Worm (Caenorhabditis elegans) whole organism, midembryonic: Measurements from ENCODE around the gene ptp-8.

Source experiments
- T22C8.4 ChIP-seq: fragments of 200-800 bp; sonication (Bioruptor generic); IDR thresholded peaks from 2 replicates; pipeline ENCODE4 v1.3.6; 2022; ENCODE audit warnings: missing genetic modification characterization, missing compliant biosample characterization
- cog-1 ChIP-seq: sonication (generic microtip); optimal IDR thresholded peaks from 2 replicates; lab custom pipeline; 2016; ENCODE audit warnings: missing genetic modification characterization, missing compliant biosample characterization
- flt-1 ChIP-seq: fragments of 200-800 bp; sonication (Bioruptor generic); IDR thresholded peaks from 2 replicates; pipeline ENCODE4 v1.3.6; 2022; ENCODE audit warnings: missing genetic modification characterization, missing compliant biosample characterization
- klf-2 ChIP-seq: fragments of 200-800 bp; sonication (Bioruptor generic); conservative IDR thresholded peaks from 2 replicates; pipeline ENCODE4 v1.3.6; 2022; ENCODE audit warnings: missing genetic modification reagents, missing genetic modification characterization, missing compliant biosample characterization
- med-1 ChIP-seq: sonication (generic microtip); optimal IDR thresholded peaks from 2 replicates; lab custom pipeline; 2017; ENCODE audit warnings: missing genetic modification characterization, mild to moderate bottlenecking, missing compliant biosample characterization, antibody characterized with exemption, missing genetic modification reagents; ENCODE audit not compliant: insufficient read depth
- ref-1 ChIP-seq: fragments of 200-800 bp; sonication (Bioruptor generic); conservative IDR thresholded peaks from 2 replicates; pipeline ENCODE4 v1.3.6; 2022; ENCODE audit warnings: missing genetic modification reagents, missing genetic modification characterization, missing compliant biosample characterization
- ztf-23 ChIP-seq: fragments of 200-800 bp; sonication (Bioruptor generic); IDR thresholded peaks from 2 replicates; pipeline ENCODE4 v1.3.6; 2022; ENCODE audit warnings: missing genetic modification reagents, missing genetic modification characterization, missing compliant biosample characterization
- ztf-29 ChIP-seq: fragments of 200-800 bp; sonication (Bioruptor generic); IDR thresholded peaks from 2 replicates; pipeline ENCODE4 v1.3.6; 2022; ENCODE audit warnings: missing genetic modification reagents, missing genetic modification characterization, missing compliant biosample characterization

- TF ChIP-seq ref-1 (GFP tag; lab: Robert Waterston, UW) (no peak), ztf-29 (GFP tag; lab: Robert Waterston, UW) (no peak), T22C8.4 (GFP tag; lab: Robert Waterston, UW) (no peak), med-1 (GFP tag; lab: Kevin White, UChicago) (no peak), ztf-23 (GFP tag; lab: Robert Waterston, UW) (no peak), klf-2 (GFP tag; lab: Robert Waterston, UW) (no peak), cog-1 (tag; lab: Kevin White, UChicago) (no peak), flt-1 (GFP tag; lab: Robert Waterston, UW) (no peak)
Measured at ce11 chrIV:7413573-7413972, 31.7 kb downstream of the ptp-8 start.
